Fruit fly (Drosophila melanogaster): Measurements from ENCODE around the gene CG10019.

Gene CG10019

DNA sequence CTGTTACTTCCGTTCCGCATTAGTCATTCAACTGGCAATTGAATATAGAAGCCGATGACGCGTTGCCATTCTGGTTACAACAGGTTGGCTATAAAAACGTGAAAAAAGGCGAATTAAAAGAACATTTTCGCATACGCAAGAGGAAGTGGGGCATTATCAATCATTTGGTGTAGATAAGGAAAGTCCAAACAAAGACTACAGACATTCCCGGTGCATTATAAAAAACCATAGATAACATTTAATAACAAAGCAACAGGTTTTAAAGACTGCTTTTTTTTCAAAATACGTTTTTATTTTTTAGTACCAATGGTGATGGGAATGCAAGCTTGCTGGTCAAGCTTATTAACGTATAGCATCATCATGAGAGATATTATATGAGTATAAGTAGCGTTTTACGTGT, 57.9 kb downstream of the CG10019 start:
- TF ChIP-seq CG8319 (GFP tag; optimal IDR thresholded peaks at IDR 0.05) (no peak), CG4318 (GFP tag; optimal IDR thresholded peaks at IDR 0.05) (no peak), CG6854 (GFP tag; optimal IDR thresholded peaks at IDR 0.05) (no peak), svp (GFP tag) (peak; percentile 22), Eip78C (GFP tag) (peak; percentile 53), Met (GFP tag; optimal IDR thresholded peaks at IDR 0.05) (no peak), fd59A (GFP tag; optimal IDR thresholded peaks at IDR 0.05) (no peak), CG32006 (GFP tag; optimal IDR thresholded peaks at IDR 0.05) (no peak), Gug (GFP tag; IDR thresholded peaks at IDR 0.05) (no peak), dac (GFP tag; optimal IDR thresholded peaks at IDR 0.05) (no peak), Lpt (GFP tag; optimal IDR thresholded peaks at IDR 0.05) (no peak), Hr39 (GFP tag; optimal IDR thresholded peaks at IDR 0.05) (no peak), spab (GFP tag; optimal IDR thresholded peaks at IDR 0.05) (no peak), fd85E (GFP tag; optimal IDR thresholded peaks at IDR 0.05) (no peak), achi (GFP tag; optimal IDR thresholded peaks at IDR 0.05) (no peak), vri (GFP tag; optimal IDR thresholded peaks at IDR 0.05) (peak; percentile 67), Eip93F (GFP tag; optimal IDR thresholded peaks at IDR 0.05) (no peak), fkh (GFP tag; optimal IDR thresholded peaks at IDR 0.05) (no peak), CG10669 (GFP tag; optimal IDR thresholded peaks at IDR 0.05) (no peak), Sox14 (GFP tag; optimal IDR thresholded peaks at IDR 0.05) (peak; percentile 18), CG6808 (GFP tag; optimal IDR thresholded peaks at IDR 0.05) (no peak)

DNA sequence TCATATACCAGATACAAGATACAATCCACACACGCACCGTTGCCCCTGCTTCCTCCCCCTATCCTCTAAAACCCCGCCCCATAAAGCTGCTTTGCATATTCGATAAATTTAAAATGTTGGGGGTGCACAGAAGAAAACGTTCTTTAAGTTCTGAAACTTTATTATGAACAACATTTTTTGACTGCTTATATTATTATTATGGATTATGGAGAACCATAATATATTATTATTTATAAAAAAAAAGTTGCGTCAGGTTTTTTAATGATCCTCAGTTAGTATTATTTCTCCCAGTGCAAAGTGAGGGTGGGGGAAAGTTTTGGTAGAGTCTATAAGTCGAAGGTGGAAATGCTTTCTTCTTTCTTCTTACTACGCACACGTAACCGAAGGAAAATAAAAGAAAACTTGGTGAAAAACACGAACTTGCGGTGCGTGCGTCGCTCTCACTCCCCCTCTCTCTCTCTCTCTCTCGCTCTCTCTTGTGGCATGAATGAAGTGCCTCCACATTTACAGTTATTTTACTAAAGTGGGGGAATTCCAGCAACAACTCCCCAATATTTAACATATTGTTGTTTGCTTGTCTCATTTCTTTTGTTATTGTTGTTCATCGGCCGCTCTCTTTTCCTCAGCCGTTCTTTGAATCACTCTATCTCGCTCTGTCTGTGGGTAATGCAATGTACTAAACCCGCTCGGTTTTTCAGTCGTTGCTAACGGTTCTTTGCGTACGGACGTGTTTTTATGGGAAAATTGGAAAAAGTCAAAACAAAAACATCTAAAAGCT, 59.2 kb downstream of the CG10019 start:
- peak; percentile 31 for TF ChIP-seq CG8319 (GFP tag; optimal IDR thresholded peaks at IDR 0.05)
- peak; percentile 34 for TF ChIP-seq Ets96B (tag; optimal IDR thresholded peaks at IDR 0.05)
- no peak for TF ChIP-seq CG11902 (GFP tag; optimal IDR thresholded peaks at IDR 0.05)
- TF ChIP-seq CG6163 (GFP tag; IDR thresholded peaks at IDR 0.05): peak; percentile 70; the same call in 2 of the 3 replicates
- no peak for TF ChIP-seq CG6854 (GFP tag; optimal IDR thresholded peaks at IDR 0.05)
- no peak for TF ChIP-seq salr (GFP tag; optimal IDR thresholded peaks at IDR 0.05)
- peak; percentile 81 for TF ChIP-seq CG15336 (GFP tag; IDR thresholded peaks at IDR 0.05)
- TF ChIP-seq Eip93F (GFP tag; optimal IDR thresholded peaks at IDR 0.05): no peak
- peak; percentile 85 for TF ChIP-seq CG32006 (GFP tag; optimal IDR thresholded peaks at IDR 0.05)
- no peak for TF ChIP-seq Smox (GFP tag; optimal IDR thresholded peaks at IDR 0.05)
- TF ChIP-seq Met (GFP tag; optimal IDR thresholded peaks at IDR 0.05): no peak
- TF ChIP-seq CG1621 (tag; optimal IDR thresholded peaks at IDR 0.05): no peak
- TF ChIP-seq Eip75B (GFP tag; optimal IDR thresholded peaks at IDR 0.05): no peak
- no peak for TF ChIP-seq CG11294 (GFP tag; IDR thresholded peaks at IDR 0.05)
- TF ChIP-seq eg (GFP tag; IDR thresholded peaks at IDR 0.05): no peak; the same call in none of the 3 replicates
- TF ChIP-seq achi (GFP tag; optimal IDR thresholded peaks at IDR 0.05): peak; percentile 66
- TF ChIP-seq pdm3 (GFP tag; optimal IDR thresholded peaks at IDR 0.05): no peak
- TF ChIP-seq dac (GFP tag; optimal IDR thresholded peaks at IDR 0.05): peak; percentile 22
- TF ChIP-seq CG11762 (GFP tag; optimal IDR thresholded peaks at IDR 0.05; ENCODE audit: insufficient read depth): peak; percentile 13
- TF ChIP-seq CG6276 (GFP tag; optimal IDR thresholded peaks at IDR 0.05): no peak
- peak; percentile 12 for TF ChIP-seq net (GFP tag; optimal IDR thresholded peaks at IDR 0.05)
- peak; percentile 7 for TF ChIP-seq Sox15 (GFP tag; optimal IDR thresholded peaks at IDR 0.05)
- TF ChIP-seq CG10631 (GFP tag; optimal IDR thresholded peaks at IDR 0.05): peak; percentile 64
- TF ChIP-seq OdsH (GFP tag; optimal IDR thresholded peaks at IDR 0.05): peak; percentile 73
- TF ChIP-seq fd59A (GFP tag; optimal IDR thresholded peaks at IDR 0.05): no peak
- TF ChIP-seq CG9139 (GFP tag; optimal IDR thresholded peaks at IDR 0.05): no peak
- TF ChIP-seq spab (GFP tag; optimal IDR thresholded peaks at IDR 0.05): no peak
- TF ChIP-seq acj6 (GFP tag; optimal IDR thresholded peaks at IDR 0.05): peak; percentile 73
- TF ChIP-seq fkh (GFP tag; optimal IDR thresholded peaks at IDR 0.05): peak; percentile 79
- TF ChIP-seq Hr38 (GFP tag; optimal IDR thresholded peaks at IDR 0.05): no peak
- TF ChIP-seq CG16779 (tag; optimal IDR thresholded peaks at IDR 0.05): no peak
- TF ChIP-seq CG8119 (GFP tag; IDR thresholded peaks at IDR 0.05): peak; percentile 84
- TF ChIP-seq fd85E (GFP tag; optimal IDR thresholded peaks at IDR 0.05): no peak
- peak; percentile 6 for TF ChIP-seq CG3032 (tag; optimal IDR thresholded peaks at IDR 0.05)
- TF ChIP-seq Sox102F (GFP tag; optimal IDR thresholded peaks at IDR 0.05): peak; percentile 25
- peak; percentile 62 for TF ChIP-seq CG8632 (GFP tag; optimal IDR thresholded peaks at IDR 0.05)
- TF ChIP-seq Lpt (GFP tag; optimal IDR thresholded peaks at IDR 0.05): no peak
- peak; percentile 27 for TF ChIP-seq CG31627 (GFP tag; optimal IDR thresholded peaks at IDR 0.05)
- no peak for TF ChIP-seq CG10669 (GFP tag; optimal IDR thresholded peaks at IDR 0.05)
- peak; percentile 34 for TF ChIP-seq Blimp-1 (GFP tag; optimal IDR thresholded peaks at IDR 0.05)
